Worm (Caenorhabditis elegans): Measurements from ENCODE around the gene sra-36.

DNA sequence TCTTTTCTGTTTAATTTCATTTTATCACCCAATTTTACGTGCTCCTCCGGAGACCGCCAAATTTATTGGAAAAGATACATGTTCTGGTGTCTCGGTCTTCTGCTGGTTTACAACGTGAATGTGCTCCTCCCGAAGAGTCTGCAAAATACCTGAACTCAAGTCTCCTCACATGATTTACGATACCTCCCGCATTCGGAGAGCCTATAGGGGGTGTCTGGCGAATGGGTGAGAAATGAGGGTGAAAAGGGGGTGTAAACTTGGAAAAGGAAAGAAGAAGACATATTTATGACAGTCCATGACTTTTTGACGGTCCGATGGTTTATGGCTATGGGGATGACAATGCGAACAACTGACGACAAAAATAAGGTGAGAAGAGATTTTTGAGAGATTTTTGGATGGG, 24.2 kb downstream of the sra-36 start:
- no peak for TF ChIP-seq elt-3 (tag; optimal IDR thresholded peaks at IDR 0.05)
- no peak for TF ChIP-seq blmp-1 (tag; optimal IDR thresholded peaks at IDR 0.05)
- no peak for TF ChIP-seq aha-1 (tag; optimal IDR thresholded peaks at IDR 0.05)
- TF ChIP-seq swsn-7 (tag; optimal IDR thresholded peaks at IDR 0.05) = no peak
- no peak for TF ChIP-seq nhr-12 (tag; optimal IDR thresholded peaks at IDR 0.05)
- no peak for TF ChIP-seq nhr-237 (tag; optimal IDR thresholded peaks at IDR 0.05)
